Fruit fly (Drosophila melanogaster) whole organism, embryonic: Measurements from ENCODE around the gene Cpr78Ca.

Experiments
- Blimp-1 ChIP-seq: fragments of 200-800 bp; sonication (Bioruptor generic); optimal IDR thresholded peaks from 3 replicates; lab custom pipeline; 2018; ENCODE audit warnings: missing biosample characterization, missing genetic modification characterization, mild to moderate bottlenecking, moderate library complexity, missing genetic modification reagents
- CG10274 ChIP-seq: fragments of 200-800 bp; sonication (Bioruptor generic); optimal IDR thresholded peaks from 3 replicates; lab custom pipeline; 2017; ENCODE audit warnings: missing biosample characterization, mild to moderate bottlenecking, missing genetic modification characterization
- CG11695 ChIP-seq: fragments of 200-800 bp; sonication (Bioruptor generic); IDR thresholded peaks from 3 replicates; pipeline ENCODE4 v1.3.6; 2022; ENCODE audit warnings: missing biosample characterization, missing genetic modification characterization
- CG12236 ChIP-seq: fragments of 200-800 bp; sonication (Bioruptor generic); optimal IDR thresholded peaks from 2 replicates; lab custom pipeline; 2016; ENCODE audit warnings: missing biosample characterization, missing genetic modification characterization
- CG13775 ChIP-seq: fragments of 200-800 bp; sonication (Bioruptor generic); optimal IDR thresholded peaks from 3 replicates; lab custom pipeline; 2017; ENCODE audit warnings: missing biosample characterization, mild to moderate bottlenecking, missing genetic modification characterization
- CG14667 ChIP-seq: fragments of 200-800 bp; sonication (Bioruptor generic); IDR thresholded peaks from 2 replicates; pipeline ENCODE4 v1.3.6; 2022; ENCODE audit warnings: missing biosample characterization, missing genetic modification characterization
- CG14710 ChIP-seq: fragments of 200-800 bp; sonication (Bioruptor generic); optimal IDR thresholded peaks from 3 replicates; lab custom pipeline; 2019; ENCODE audit warnings: missing biosample characterization, mild to moderate bottlenecking, missing genetic modification characterization, moderate library complexity
- CG1529 ChIP-seq: fragments of 200-800 bp; sonication (Bioruptor generic); optimal IDR thresholded peaks from 3 replicates; lab custom pipeline; 2018; ENCODE audit warnings: missing biosample characterization, missing genetic modification characterization
- CG15601 ChIP-seq: fragments of 200-800 bp; sonication (Bioruptor generic); optimal IDR thresholded peaks from 3 replicates; lab custom pipeline; 2019; ENCODE audit warnings: missing biosample characterization, mild to moderate bottlenecking, missing genetic modification characterization, moderate library complexity
- CG17328 ChIP-seq: fragments of 200-800 bp; sonication (Bioruptor generic); IDR thresholded peaks from 2 replicates; pipeline ENCODE4 v1.3.6; 2022; ENCODE audit warnings: missing biosample characterization, missing genetic modification characterization
- CG18599 ChIP-seq: fragments of 200-800 bp; sonication (Bioruptor generic); optimal IDR thresholded peaks from 3 replicates; lab custom pipeline; 2017; ENCODE audit warnings: missing biosample characterization, missing genetic modification characterization, mild to moderate bottlenecking, moderate library complexity, missing genetic modification reagents
- CG30020 ChIP-seq: fragments of 200-800 bp; optimal IDR thresholded peaks from 2 replicates; lab custom pipeline; 2019; ENCODE audit warnings: missing biosample characterization, mild to moderate bottlenecking, missing genetic modification characterization, moderate library complexity
- CG3407 ChIP-seq: fragments of 200-800 bp; sonication (Bioruptor generic); optimal IDR thresholded peaks from 2 replicates; lab custom pipeline; 2018; ENCODE audit warnings: missing biosample characterization, mild to moderate bottlenecking, missing genetic modification characterization
- CG34224 ChIP-seq: fragments of 200-800 bp; sonication (Bioruptor generic); IDR thresholded peaks from 3 replicates; pipeline ENCODE4 v1.3.6; 2022; ENCODE audit warnings: missing biosample characterization, missing genetic modification characterization; ENCODE audit not compliant: partially characterized antibody
- CG4360 ChIP-seq: fragments of 200-800 bp; sonication (Bioruptor generic); IDR thresholded peaks from 2 replicates; pipeline ENCODE4 v1.3.6; 2022; ENCODE audit warnings: missing biosample characterization, missing genetic modification characterization
- CG4424 ChIP-seq: fragments of 200-800 bp; sonication (Bioruptor generic); optimal IDR thresholded peaks from 3 replicates; lab custom pipeline; 2016; ENCODE audit warnings: missing biosample characterization, missing genetic modification characterization
- CG4707 ChIP-seq: fragments of 200-800 bp; sonication (Bioruptor generic); optimal IDR thresholded peaks from 2 replicates; lab custom pipeline; 2018; ENCODE audit warnings: missing biosample characterization, mild to moderate bottlenecking, missing genetic modification characterization, moderate library complexity
- CG5180 ChIP-seq: fragments of 200-800 bp; sonication (Bioruptor generic); optimal IDR thresholded peaks from 3 replicates; lab custom pipeline; 2017; ENCODE audit warnings: missing biosample characterization, missing genetic modification characterization, mild to moderate bottlenecking, moderate library complexity, missing genetic modification reagents
- CG5245 ChIP-seq: fragments of 200-800 bp; sonication (Bioruptor generic); optimal IDR thresholded peaks from 3 replicates; lab custom pipeline; 2016; ENCODE audit warnings: missing biosample characterization, missing genetic modification characterization
- CG6254 ChIP-seq: fragments of 200-800 bp; sonication (Bioruptor generic); optimal IDR thresholded peaks from 3 replicates; lab custom pipeline; 2017; ENCODE audit warnings: mild to moderate bottlenecking, missing biosample characterization, missing genetic modification reagents, missing genetic modification characterization
- CG9609 ChIP-seq: fragments of 200-800 bp; sonication (Bioruptor generic); optimal IDR thresholded peaks from 3 replicates; lab custom pipeline; 2016; ENCODE audit warnings: missing biosample characterization, missing genetic modification characterization
- CG9876 ChIP-seq: fragments of 200-800 bp; sonication (Bioruptor generic); optimal IDR thresholded peaks from 2 replicates; lab custom pipeline; 2016; ENCODE audit warnings: missing biosample characterization, missing genetic modification characterization
- D19A ChIP-seq: fragments of 200-800 bp; optimal IDR thresholded peaks from 3 replicates; lab custom pipeline; 2019; ENCODE audit warnings: missing biosample characterization, mild to moderate bottlenecking, missing genetic modification characterization, moderate library complexity
- Drgx ChIP-seq: fragments of 200-800 bp; sonication (Bioruptor generic); IDR thresholded peaks from 2 replicates; pipeline ENCODE4 v1.3.6; 2022; ENCODE audit warnings: missing biosample characterization, missing genetic modification characterization
- ERR ChIP-seq: fragments of 200-800 bp; sonication (Bioruptor generic); optimal IDR thresholded peaks from 2 replicates; lab custom pipeline; 2016; ENCODE audit warnings: missing biosample characterization, missing genetic modification characterization
- HHEX ChIP-seq: fragments of 200-800 bp; sonication (Bioruptor generic); optimal IDR thresholded peaks from 3 replicates; lab custom pipeline; 2017; ENCODE audit warnings: missing biosample characterization, mild to moderate bottlenecking, missing genetic modification characterization, missing genetic modification reagents
- HLH3B ChIP-seq: fragments of 200-800 bp; sonication (Bioruptor generic); IDR thresholded peaks from 2 replicates; pipeline ENCODE4 v1.3.6; 2022; ENCODE audit warnings: missing biosample characterization, missing genetic modification characterization
- HLHmδ ChIP-seq: fragments of 200-800 bp; sonication (Bioruptor generic); optimal IDR thresholded peaks from 2 replicates; lab custom pipeline; 2018; ENCODE audit warnings: missing biosample characterization, mild to moderate bottlenecking, missing genetic modification characterization, moderate library complexity
- Nf-YB ChIP-seq: fragments of 200-800 bp; sonication (Bioruptor generic); optimal IDR thresholded peaks from 3 replicates; lab custom pipeline; 2019; ENCODE audit warnings: missing biosample characterization, mild to moderate bottlenecking, missing genetic modification characterization, moderate library complexity
- Pdp1 ChIP-seq, 2 experiments: fragments of 200-800 bp; sonication (Bioruptor generic); optimal IDR thresholded peaks; 3 replicates each; lab custom pipeline; 2016; ENCODE audit warnings: missing biosample characterization in 2 of 2, missing genetic modification characterization in 2 of 2, mild to moderate bottlenecking in 1 of 2, moderate library complexity in 1 of 2
- Sox102F ChIP-seq: fragments of 200-800 bp; sonication (Bioruptor generic); optimal IDR thresholded peaks from 2 replicates; lab custom pipeline; 2018; ENCODE audit warnings: missing biosample characterization, mild to moderate bottlenecking, missing genetic modification characterization, moderate library complexity
- Xrp1 ChIP-seq: fragments of 200-800 bp; sonication (Bioruptor generic); IDR thresholded peaks from 2 replicates; pipeline ENCODE4 v1.3.6; 2022; ENCODE audit warnings: missing biosample characterization, missing genetic modification characterization
- br ChIP-seq: fragments of >200 bp; optimal IDR thresholded peaks from 2 replicates; lab custom pipeline; 2017
- cas ChIP-seq: fragments of 200-800 bp; sonication (Bioruptor generic); IDR thresholded peaks from 2 replicates; pipeline ENCODE4 v1.3.6; 2022; ENCODE audit warnings: missing biosample characterization, missing genetic modification characterization
- cg ChIP-seq: fragments of 200-800 bp; sonication (Bioruptor generic); optimal IDR thresholded peaks from 3 replicates; lab custom pipeline; 2019; ENCODE audit warnings: missing biosample characterization, mild to moderate bottlenecking, missing genetic modification characterization, moderate library complexity
- dmrt11E ChIP-seq: fragments of 200-800 bp; sonication (Bioruptor generic); optimal IDR thresholded peaks from 3 replicates; lab custom pipeline; 2018; ENCODE audit warnings: missing biosample characterization, mild to moderate bottlenecking, missing genetic modification characterization, moderate library complexity
- dmrt99B ChIP-seq: fragments of 200-800 bp; sonication (Bioruptor generic); optimal IDR thresholded peaks from 2 replicates; lab custom pipeline; 2018; ENCODE audit warnings: missing biosample characterization, mild to moderate bottlenecking, missing genetic modification characterization, moderate library complexity
- ewg ChIP-seq: fragments of 200-800 bp; sonication (Bioruptor generic); optimal IDR thresholded peaks from 3 replicates; lab custom pipeline; 2017; ENCODE audit warnings: mild to moderate bottlenecking, missing biosample characterization, missing genetic modification reagents, missing genetic modification characterization
- fd96Cb ChIP-seq: fragments of 200-800 bp; sonication (Bioruptor generic); optimal IDR thresholded peaks from 2 replicates; lab custom pipeline; 2018; ENCODE audit warnings: missing biosample characterization, mild to moderate bottlenecking, missing genetic modification characterization, moderate library complexity
- inv ChIP-seq: fragments of 200-800 bp; sonication (Bioruptor generic); IDR thresholded peaks from 2 replicates; pipeline ENCODE4 v1.3.6; 2022; ENCODE audit warnings: missing biosample characterization, missing genetic modification characterization; ENCODE audit not compliant: partially characterized antibody
- jumu ChIP-seq: fragments of 200-800 bp; sonication (Bioruptor generic); optimal IDR thresholded peaks from 3 replicates; lab custom pipeline; 2016; ENCODE audit warnings: missing biosample characterization, missing genetic modification characterization
- lola ChIP-seq, 3 experiments: fragments of >200 bp in 2 of 3; fragments of 200-800 bp in 1 of 3; sonication (Bioruptor generic) in 1 of 3; optimal IDR thresholded peaks; 2 replicates each; lab custom pipeline; 2017 to 2019; ENCODE audit warnings: missing biosample characterization in 3 of 3, missing genetic modification characterization in 3 of 3, mild to moderate bottlenecking in 1 of 3, moderate library complexity in 1 of 3
- nau ChIP-seq: fragments of 200-800 bp; sonication (Bioruptor generic); optimal IDR thresholded peaks from 3 replicates; lab custom pipeline; 2017; ENCODE audit warnings: missing biosample characterization, mild to moderate bottlenecking, missing genetic modification characterization, missing genetic modification reagents
- phol ChIP-seq: fragments of 200-800 bp; sonication (Bioruptor generic); optimal IDR thresholded peaks from 3 replicates; lab custom pipeline; 2018; ENCODE audit warnings: missing biosample characterization, mild to moderate bottlenecking, missing genetic modification characterization, moderate library complexity
- salm ChIP-seq: fragments of 200-800 bp; sonication (Bioruptor generic); optimal IDR thresholded peaks from 2 replicates; lab custom pipeline; 2018; ENCODE audit warnings: missing biosample characterization, mild to moderate bottlenecking, missing genetic modification characterization
- sens ChIP-seq: fragments of 200-800 bp; sonication (Bioruptor generic); peaks from one replicate; lab custom pipeline; 2016; ENCODE audit warnings: missing biosample characterization, missing genetic modification characterization
- sens-2 ChIP-seq: fragments of 200-800 bp; sonication (Bioruptor generic); IDR thresholded peaks from 2 replicates; pipeline ENCODE4 v1.3.6; 2022; ENCODE audit warnings: missing biosample characterization, missing genetic modification characterization
- slp2 ChIP-seq: fragments of 200-800 bp; sonication (Bioruptor generic); optimal IDR thresholded peaks from 2 replicates; lab custom pipeline; 2016; ENCODE audit warnings: missing biosample characterization, missing genetic modification characterization
- tx ChIP-seq: fragments of 200-800 bp; sonication (Bioruptor generic); optimal IDR thresholded peaks from 2 replicates; lab custom pipeline; 2016; ENCODE audit warnings: missing biosample characterization, missing genetic modification characterization
- wor ChIP-seq: fragments of 200-800 bp; sonication (Bioruptor generic); IDR thresholded peaks from 2 replicates; pipeline ENCODE4 v1.3.6; 2022; ENCODE audit warnings: missing biosample characterization, missing genetic modification characterization

The Cpr78Ca gene

dm6 chr3L:21259257-21259656 lies 33.3 kb downstream of the Cpr78Ca start (continued):
- peak; percentile 34 for TF ChIP-seq CG1529
- peak; percentile 9 for TF ChIP-seq CG6254 (GFP tag; lab: Kevin White, UChicago)
- TF ChIP-seq Blimp-1 (GFP tag; lab: Kevin White, UChicago), result peak; percentile 77
- no peak for TF ChIP-seq CG30020 (tag; lab: Kevin White, UChicago)
- peak; percentile 26 for TF ChIP-seq phol (tag; lab: Kevin White, UChicago)
- no peak for TF ChIP-seq CG4360 (GFP tag; lab: Robert Waterston, UW)
- peak; percentile 86 for TF ChIP-seq sens (GFP tag; lab: Kevin White, UChicago)
- no peak for TF ChIP-seq CG10274 (GFP tag; lab: Kevin White, UChicago)
- peak; percentile 4 for TF ChIP-seq CG14710 (tag; lab: Kevin White, UChicago)
- peak in 1 of 2 experiments; percentile 38 for TF ChIP-seq Pdp1 (GFP tag; optimal IDR thresholded peaks at IDR 0.05; lab: Kevin White, UChicago)
- TF ChIP-seq CG13775 (GFP tag; lab: Kevin White, UChicago), result no peak
- no peak for TF ChIP-seq br (lab: Kevin White, UChicago)
- TF ChIP-seq CG12236 (GFP tag; lab: Kevin White, UChicago), result no peak
- peak; percentile 32 for TF ChIP-seq ewg
- peak; percentile 32 for TF ChIP-seq HLHmδ (GFP tag; lab: Kevin White, UChicago)
- TF ChIP-seq CG3407 (GFP tag; lab: Kevin White, UChicago), result peak; percentile 26
- peak; percentile 51 for TF ChIP-seq dmrt99B (tag; lab: Kevin White, UChicago)
- peak; percentile 41 for TF ChIP-seq Drgx (GFP tag; lab: Robert Waterston, UW)
- TF ChIP-seq Sox102F (GFP tag; lab: Kevin White, UChicago), result peak; percentile 65
- no peak for TF ChIP-seq tx (GFP tag; lab: Kevin White, UChicago)
- no peak for TF ChIP-seq Nf-YB (GFP tag; lab: Kevin White, UChicago)
- TF ChIP-seq ERR (GFP tag; lab: Kevin White, UChicago), result no peak
- no peak for TF ChIP-seq HHEX (GFP tag; lab: Kevin White, UChicago)
- TF ChIP-seq CG4707 (GFP tag; lab: Kevin White, UChicago), result peak; percentile 21
- no peak for TF ChIP-seq CG9609
- TF ChIP-seq CG34224 (GFP tag; lab: Robert Waterston, UW), result no peak
- no peak for TF ChIP-seq CG14667 (GFP tag; lab: Robert Waterston, UW)
- TF ChIP-seq fd96Cb, result peak; percentile 14
- 0 out of 2 replicates have a peak, but pooled peaks have one; percentile 6 for TF ChIP-seq Xrp1 (GFP tag; lab: Robert Waterston, UW)
- TF ChIP-seq nau (GFP tag; lab: Kevin White, UChicago), result no peak
- TF ChIP-seq CG4424 (GFP tag; lab: Kevin White, UChicago), result peak; percentile 17
- peak; percentile 34; the same call in 1 of the 2 replicates for TF ChIP-seq HLH3B (GFP tag; lab: Robert Waterston, UW)
- 0 out of 2 replicates have a peak, but pooled peaks have one; percentile 4 for TF ChIP-seq CG17328 (GFP tag; lab: Robert Waterston, UW)
- no peak for TF ChIP-seq sens-2
- no peak for TF ChIP-seq CG11695 (GFP tag; lab: Robert Waterston, UW)
- TF ChIP-seq CG5180 (GFP tag; lab: Kevin White, UChicago), result peak; percentile 24
- TF ChIP-seq wor (GFP tag; lab: Robert Waterston, UW), result 0 out of 2 replicates have a peak, but pooled peaks have one; percentile 14
- peak; percentile 23 for TF ChIP-seq CG15601 (tag; lab: Kevin White, UChicago)
- no peak for TF ChIP-seq salm (tag; lab: Kevin White, UChicago)
- TF ChIP-seq jumu (GFP tag; lab: Kevin White, UChicago), result peak; percentile 3
- TF ChIP-seq cas (GFP tag; lab: Robert Waterston, UW), result no peak
- no peak for TF ChIP-seq slp2 (GFP tag; lab: Kevin White, UChicago)
- TF ChIP-seq CG18599 (GFP tag; lab: Kevin White, UChicago), result no peak
- peak; percentile 26 for TF ChIP-seq cg (GFP tag; lab: Kevin White, UChicago)
- no peak for TF ChIP-seq CG9876 (GFP tag; lab: Kevin White, UChicago)
- TF ChIP-seq dmrt11E (tag; lab: Kevin White, UChicago), result no peak
- TF ChIP-seq lola (GFP tag; optimal IDR thresholded peaks at IDR 0.05; lab: Kevin White, UChicago), result no peak
- TF ChIP-seq D19A (tag; lab: Kevin White, UChicago), result peak; percentile 47
- no peak for TF ChIP-seq CG5245
- no peak for TF ChIP-seq inv (GFP tag; lab: Robert Waterston, UW)
